Worm (Caenorhabditis elegans): ENCODE data around the gene T05A8.2.

DNA sequence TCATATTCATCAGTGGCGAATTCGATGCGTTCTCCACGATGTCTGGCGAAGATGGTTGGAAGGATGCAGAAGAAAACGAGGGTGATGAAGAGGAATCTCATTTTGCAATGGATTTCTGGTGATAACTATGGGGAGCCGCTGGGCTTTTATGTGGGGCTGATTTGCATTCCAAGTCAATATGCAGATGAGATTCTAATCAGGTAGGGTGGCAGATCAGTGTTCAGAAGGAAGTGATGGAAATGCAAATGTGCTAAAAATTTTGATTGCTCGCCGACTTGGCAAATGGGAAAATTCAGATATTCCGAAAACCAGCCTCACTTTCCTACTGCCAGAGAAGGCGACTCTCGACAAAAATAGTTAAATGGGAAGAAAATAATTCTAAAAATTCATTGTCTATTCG, 20.7 kb downstream of the T05A8.2 start, which contains the start of gene nspf-3:
- no peak for TF ChIP-seq snpc-4 (GFP tag; optimal IDR thresholded peaks at IDR 0.05)
- no peak for TF ChIP-seq snpc-4 (tag; optimal IDR thresholded peaks at IDR 0.05)
- TF ChIP-seq cebp-2 (GFP tag; IDR thresholded peaks at IDR 0.05): no peak
- no peak for TF ChIP-seq nhr-80 (tag; optimal IDR thresholded peaks at IDR 0.05)
- no peak for TF ChIP-seq unc-62 (GFP tag; optimal IDR thresholded peaks at IDR 0.05)
- TF ChIP-seq ztf-26 (tag; optimal IDR thresholded peaks at IDR 0.05): no peak
- no peak for TF ChIP-seq rcor-1 (GFP tag; IDR thresholded peaks at IDR 0.05)
- TF ChIP-seq ekl-4 (GFP tag; IDR thresholded peaks at IDR 0.05): no peak
- TF ChIP-seq gei-17 (GFP tag; optimal IDR thresholded peaks at IDR 0.05): no peak
- TF ChIP-seq somi-1 (GFP tag; optimal IDR thresholded peaks at IDR 0.05): no peak
- TF ChIP-seq nhr-120 (GFP tag; IDR thresholded peaks at IDR 0.05): no peak
- TF ChIP-seq Y79H2A.3 (GFP tag; conservative IDR thresholded peaks at IDR 0.05): no peak
- no peak for TF ChIP-seq zim-3 (tag; optimal IDR thresholded peaks at IDR 0.05)
